Worm (Caenorhabditis elegans) whole organism, L3 larva: ENCODE measurements around the gene F48B9.8.

ENCODE experiments used
- ama-1 ChIP-seq: fragments of 150-350 bp; optimal IDR thresholded peaks from 2 replicates; lab custom pipeline; 2018
- ceh-16 ChIP-seq: sonication (generic microtip); optimal IDR thresholded peaks from 2 replicates; lab custom pipeline; 2017; ENCODE audit warnings: missing biosample characterization, missing genetic modification characterization
- ceh-28 ChIP-seq: fragments of 150-350 bp; optimal IDR thresholded peaks from 2 replicates; lab custom pipeline; 2014; ENCODE audit warnings: missing biosample characterization, missing genetic modification reagents, missing genetic modification characterization
- elt-1 ChIP-seq: fragments of 150-350 bp; optimal IDR thresholded peaks from 2 replicates; lab custom pipeline; 2014; ENCODE audit warnings: missing biosample characterization, missing genetic modification characterization
- nhr-76 ChIP-seq: fragments of 150-350 bp; sonication (generic microtip); optimal IDR thresholded peaks from 5 replicates; lab custom pipeline; 2014; ENCODE audit warnings: missing biosample characterization, missing genetic modification characterization
- nhr-77 ChIP-seq: fragments of 150-350 bp; optimal IDR thresholded peaks from 2 replicates; lab custom pipeline; 2014; ENCODE audit warnings: missing biosample characterization, missing genetic modification characterization
- snpc-4 ChIP-seq: fragments of 150-350 bp; optimal IDR thresholded peaks from 2 replicates; lab custom pipeline; 2014; ENCODE audit warnings: missing biosample characterization, missing genetic modification characterization
- unc-39 ChIP-seq: sonication (generic microtip); optimal IDR thresholded peaks from 4 replicates; lab custom pipeline; 2017; ENCODE audit warnings: missing biosample characterization, missing genetic modification characterization

DNA sequence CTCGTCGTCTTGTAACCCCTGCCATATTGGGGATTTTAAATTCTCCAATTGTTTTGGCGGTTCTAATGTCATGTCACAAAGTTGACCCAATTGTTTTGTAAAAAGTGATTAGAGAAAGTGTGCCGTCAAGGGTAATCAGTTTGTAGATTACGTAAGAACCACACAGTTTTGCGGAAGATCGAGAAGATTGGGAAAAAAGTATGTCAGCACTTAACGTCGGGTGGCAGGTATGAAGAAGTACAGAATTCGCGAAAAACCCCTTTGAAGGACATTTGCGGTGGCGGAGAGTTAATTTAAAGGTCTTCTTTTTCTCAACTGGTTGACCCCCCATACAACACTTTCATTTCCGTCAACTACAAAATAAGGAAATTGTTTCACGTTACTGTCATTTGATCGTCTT lies 32.2 kb upstream of the F48B9.8 start:
- no peak for TF ChIP-seq unc-39 (tag; lab: Kevin White, UChicago)
- TF ChIP-seq ceh-28: no peak
- no peak for TF ChIP-seq snpc-4
- TF ChIP-seq nhr-77 (tag; lab: Kevin White, UChicago): no peak
- no peak for TF ChIP-seq ceh-16 (tag; lab: Kevin White, UChicago)
- TF ChIP-seq elt-1 (tag; lab: Kevin White, UChicago): no peak
- no peak for TF ChIP-seq nhr-76 (tag; lab: Kevin White, UChicago)
- no peak for TF ChIP-seq ama-1 (lab: Kevin White, UChicago)
